Worm (Caenorhabditis elegans): ENCODE measurements around the gene F35H10.5.

DNA sequence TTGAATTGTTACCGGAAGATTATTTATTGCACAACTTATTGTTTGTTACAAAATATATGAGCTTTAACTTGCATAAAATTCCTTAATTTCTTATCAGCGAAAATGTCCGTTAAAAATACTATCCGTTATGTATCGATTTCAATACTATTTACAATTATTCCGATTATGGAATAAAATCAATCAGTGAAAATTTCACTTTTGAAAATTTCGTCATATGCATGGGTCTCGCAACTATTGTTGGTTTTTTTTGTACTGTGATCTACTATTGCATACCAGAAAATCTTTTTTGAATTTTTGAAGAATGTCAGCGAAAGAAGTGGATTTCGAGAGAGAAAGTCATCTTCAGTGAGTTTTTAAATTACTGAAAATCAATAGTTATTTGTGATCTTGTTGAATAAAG lies 3.4 kb upstream of the F35H10.5 start, which contains the start of gene nprl-3:
- TF ChIP-seq T22C8.4 (GFP tag; IDR thresholded peaks at IDR 0.05) (no peak), ztf-23 (GFP tag; IDR thresholded peaks at IDR 0.05) (no peak), cog-1 (tag; optimal IDR thresholded peaks at IDR 0.05) (no peak), med-1 (GFP tag; optimal IDR thresholded peaks at IDR 0.05; ENCODE audit: insufficient read depth) (no peak), ref-1 (GFP tag; conservative IDR thresholded peaks at IDR 0.05) (no peak), tab-1 (GFP tag; IDR thresholded peaks at IDR 0.05) (no peak), flt-1 (GFP tag; IDR thresholded peaks at IDR 0.05) (no peak)

Measured in whole organism, midembryonic.